Fruit fly (Drosophila melanogaster) whole organism, wandering third instar larva: ENCODE results near the gene CG43155.

ENCODE experiments used
- Abd-B ChIP-seq: fragments of >200 bp; optimal IDR thresholded peaks from 2 replicates; lab custom pipeline; 2017; ENCODE audit warnings: missing biosample characterization, missing genetic modification characterization
- CG32264 ChIP-seq: fragments of 200-800 bp; sonication (Bioruptor generic); optimal IDR thresholded peaks from 2 replicates; lab custom pipeline; 2016; ENCODE audit warnings: missing biosample characterization, missing genetic modification characterization
- CG9705 ChIP-seq: fragments of 200-800 bp; sonication (Bioruptor generic); optimal IDR thresholded peaks from 2 replicates; lab custom pipeline; 2018; ENCODE audit warnings: missing biosample characterization, mild to moderate bottlenecking, missing genetic modification characterization
- CrebA ChIP-seq: fragments of 200-800 bp; sonication (Bioruptor generic); optimal IDR thresholded peaks from 2 replicates; lab custom pipeline; 2016; ENCODE audit warnings: missing biosample characterization, mild to moderate bottlenecking, missing genetic modification characterization, borderline replicate concordance
- Dif ChIP-seq: fragments of 200-275, 200-300 bp; sonication (Bioruptor generic); optimal IDR thresholded peaks from 2 replicates; lab custom pipeline; 2018; ENCODE audit warnings: missing biosample characterization, missing genetic modification characterization; ENCODE audit not compliant: partially characterized antibody
- Hnf4 ChIP-seq: fragments of 200-800 bp; sonication (Bioruptor generic); optimal IDR thresholded peaks from 2 replicates; lab custom pipeline; 2016; ENCODE audit warnings: missing biosample characterization, mild to moderate bottlenecking, missing genetic modification characterization
- Hr78 ChIP-seq: fragments of >200 bp; optimal IDR thresholded peaks from 2 replicates; lab custom pipeline; 2017; ENCODE audit warnings: missing biosample characterization, missing genetic modification characterization
- Hr83 ChIP-seq: fragments of 200-300 bp; sonication (Bioruptor generic); optimal IDR thresholded peaks from 2 replicates; lab custom pipeline; 2016; ENCODE audit warnings: missing biosample characterization, mild to moderate bottlenecking, missing genetic modification characterization, moderate library complexity; ENCODE audit not compliant: poor library complexity, severe bottlenecking
- Jra ChIP-seq: sonication (Bioruptor generic); optimal IDR thresholded peaks from 2 replicates; lab custom pipeline; 2016; ENCODE audit warnings: missing biosample characterization, missing genetic modification characterization
- Mio ChIP-seq: sonication (Bioruptor generic); optimal IDR thresholded peaks from 2 replicates; lab custom pipeline; 2016; ENCODE audit warnings: missing biosample characterization, missing genetic modification characterization
- Myc ChIP-seq: fragments of >200 bp; optimal IDR thresholded peaks from 2 replicates; lab custom pipeline; 2017
- N ChIP-seq: fragments of >200 bp; optimal IDR thresholded peaks from 2 replicates; lab custom pipeline; 2018; ENCODE audit warnings: missing biosample characterization, missing external identifiers, missing genetic modification characterization
- OdsH ChIP-seq: fragments of 200-800 bp; sonication (Bioruptor generic); optimal IDR thresholded peaks from 2 replicates; lab custom pipeline; 2016; ENCODE audit warnings: missing biosample characterization, mild to moderate bottlenecking, missing genetic modification characterization
- Rel ChIP-seq, 2 experiments: fragments of 200-800 bp; sonication (Bioruptor generic) in 1 of 2; optimal IDR thresholded peaks; 2 replicates in 1 of 2; 3 replicates in 1 of 2; lab custom pipeline; 2016 to 2019; ENCODE audit warnings: mild to moderate bottlenecking in 2 of 2, missing biosample characterization in 2 of 2, missing genetic modification characterization in 2 of 2, moderate library complexity in 1 of 2
- Sp1 ChIP-seq: fragments of 200-800 bp; sonication (Bioruptor generic); optimal IDR thresholded peaks from 3 replicates; lab custom pipeline; 2019; ENCODE audit warnings: missing biosample characterization, mild to moderate bottlenecking, missing genetic modification characterization, moderate library complexity
- br ChIP-seq: fragments of 200-800 bp; sonication (Bioruptor generic); optimal IDR thresholded peaks from 2 replicates; lab custom pipeline; 2016; ENCODE audit warnings: missing biosample characterization, missing genetic modification characterization
- brk ChIP-seq: fragments of 200-800 bp; sonication (Bioruptor generic); optimal IDR thresholded peaks from 2 replicates; lab custom pipeline; 2016; ENCODE audit warnings: missing biosample characterization, mild to moderate bottlenecking, missing genetic modification characterization
- dl ChIP-seq, 2 experiments: fragments of 175-275, 200-275 bp in 1 of 2; fragments of 200-275 bp in 1 of 2; sonication (Bioruptor generic); optimal IDR thresholded peaks; lab custom pipeline; 2018; ENCODE audit warnings: mild to moderate bottlenecking in 2 of 2, missing biosample characterization in 2 of 2, missing genetic modification characterization in 2 of 2, moderate library complexity in 2 of 2; ENCODE audit not compliant: partially characterized antibody in 2 of 2, insufficient read depth in 1 of 2
- dmrt93B ChIP-seq: fragments of 200-800 bp; sonication (Bioruptor generic); optimal IDR thresholded peaks from 2 replicates; lab custom pipeline; 2018; ENCODE audit warnings: missing biosample characterization, mild to moderate bottlenecking, missing genetic modification characterization
- dsf ChIP-seq: sonication (Bioruptor generic); optimal IDR thresholded peaks from 2 replicates; lab custom pipeline; 2016; ENCODE audit warnings: missing biosample characterization, missing genetic modification characterization, borderline replicate concordance
- ey ChIP-seq: fragments of 200-800 bp; sonication (Bioruptor generic); optimal IDR thresholded peaks from 2 replicates; lab custom pipeline; 2016; ENCODE audit warnings: missing biosample characterization, missing genetic modification characterization
- foxo ChIP-seq, 2 experiments: fragments of 200-800 bp; sonication (Bioruptor generic); optimal IDR thresholded peaks; 2 replicates in 1 of 2; 3 replicates in 1 of 2; lab custom pipeline; 2016 to 2017; ENCODE audit warnings: missing biosample characterization in 2 of 2, missing genetic modification characterization in 2 of 2
- fru ChIP-seq: fragments of 200-800 bp; sonication (Bioruptor generic); optimal IDR thresholded peaks from 3 replicates; lab custom pipeline; 2016; ENCODE audit warnings: missing biosample characterization, mild to moderate bottlenecking, missing genetic modification characterization
- h ChIP-seq: fragments of 200-800 bp; sonication (Bioruptor generic); optimal IDR thresholded peaks from 3 replicates; lab custom pipeline; 2016; ENCODE audit warnings: missing biosample characterization, mild to moderate bottlenecking, missing genetic modification characterization
- jim ChIP-seq: fragments of 175-275, 200-325 bp; sonication (Bioruptor generic); optimal IDR thresholded peaks from 2 replicates; lab custom pipeline; 2016; ENCODE audit warnings: missing biosample characterization, mild to moderate bottlenecking, missing genetic modification characterization
- pan ChIP-seq: fragments of >200 bp; optimal IDR thresholded peaks from 2 replicates; lab custom pipeline; 2017
- rgr ChIP-seq: fragments of 200-800 bp; sonication (Bioruptor generic); optimal IDR thresholded peaks from 3 replicates; lab custom pipeline; 2016; ENCODE audit warnings: missing biosample characterization, mild to moderate bottlenecking, missing genetic modification characterization
- sage ChIP-seq: fragments of 200-800 bp; sonication (Bioruptor generic); optimal IDR thresholded peaks from 2 replicates; lab custom pipeline; 2016; ENCODE audit warnings: missing biosample characterization, mild to moderate bottlenecking, missing genetic modification characterization
- sv ChIP-seq: fragments of 200-800 bp; sonication (Bioruptor generic); optimal IDR thresholded peaks from 3 replicates; lab custom pipeline; 2016; ENCODE audit warnings: missing biosample characterization, missing genetic modification characterization
- tai ChIP-seq: sonication (Bioruptor generic); optimal IDR thresholded peaks from 2 replicates; lab custom pipeline; 2016; ENCODE audit warnings: missing biosample characterization, missing genetic modification characterization
- woc ChIP-seq: sonication (Bioruptor generic); optimal IDR thresholded peaks from 2 replicates; lab custom pipeline; 2016; ENCODE audit warnings: missing biosample characterization, mild to moderate bottlenecking, missing genetic modification characterization

Gene CG43155

DNA sequence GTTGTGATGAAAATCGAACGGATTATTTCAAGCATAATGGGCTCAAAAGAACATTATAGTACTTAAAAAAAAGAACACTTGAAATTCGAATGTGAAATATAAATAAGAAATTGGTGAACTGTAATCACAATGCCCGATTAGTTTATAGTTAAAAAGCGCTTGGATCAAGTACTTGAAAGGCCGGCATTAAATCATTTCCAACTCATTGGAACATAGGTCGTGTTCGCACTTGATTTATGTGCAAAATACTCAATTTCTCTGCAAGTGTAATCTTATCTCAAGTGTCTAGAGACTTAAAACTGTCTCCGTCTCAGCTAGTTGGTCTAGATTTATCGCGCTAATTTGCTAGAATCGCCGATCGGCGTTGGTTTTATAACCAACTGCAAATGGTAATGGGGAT is 35.1 kb upstream of the CG43155 start:
- TF ChIP-seq CG32264 (GFP tag; lab: Kevin White, UChicago), result no peak
- no peak for TF ChIP-seq Sp1
- no peak for TF ChIP-seq br (GFP tag; lab: Kevin White, UChicago)
- no peak for TF ChIP-seq foxo (GFP tag; optimal IDR thresholded peaks at IDR 0.05; lab: Kevin White, UChicago)
- TF ChIP-seq brk, result no peak
- TF ChIP-seq dl (GFP tag; optimal IDR thresholded peaks at IDR 0.05; lab: Kevin White, UChicago; ENCODE audit: insufficient read depth in 1 of 2, partially characterized antibody in 2 of 2), result no peak
- TF ChIP-seq Hnf4 (GFP tag; lab: Kevin White, UChicago), result no peak
- TF ChIP-seq Hr83 (GFP tag; lab: Kevin White, UChicago), result no peak
- TF ChIP-seq h (GFP tag; lab: Kevin White, UChicago), result no peak
- TF ChIP-seq rgr (GFP tag; lab: Kevin White, UChicago), result no peak
- no peak for TF ChIP-seq CG9705
- TF ChIP-seq sv (GFP tag; lab: Kevin White, UChicago), result no peak

DNA sequence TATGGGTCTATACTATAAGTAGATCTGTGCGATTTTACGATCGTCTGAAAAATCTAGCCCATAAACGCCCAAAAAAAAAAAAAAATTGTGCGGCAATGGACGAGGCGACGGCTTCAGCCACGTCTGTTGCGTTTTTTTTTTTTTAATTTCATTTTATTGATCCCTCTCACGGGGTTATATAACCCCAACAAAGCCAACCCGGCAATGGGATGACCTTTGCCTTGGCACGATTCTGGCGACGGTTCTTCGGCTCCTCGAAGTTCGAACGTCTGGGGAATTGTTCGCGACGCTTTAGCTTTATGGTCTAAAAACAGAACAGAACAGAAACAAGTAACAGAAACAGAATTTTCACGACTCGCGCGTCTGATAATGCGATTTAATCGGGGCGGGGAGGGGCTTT is 34.2 kb upstream of the CG43155 start:
- TF ChIP-seq h (GFP tag; lab: Kevin White, UChicago) (peak; percentile 0), Myc (lab: Kevin White, UChicago) (no peak)

DNA sequence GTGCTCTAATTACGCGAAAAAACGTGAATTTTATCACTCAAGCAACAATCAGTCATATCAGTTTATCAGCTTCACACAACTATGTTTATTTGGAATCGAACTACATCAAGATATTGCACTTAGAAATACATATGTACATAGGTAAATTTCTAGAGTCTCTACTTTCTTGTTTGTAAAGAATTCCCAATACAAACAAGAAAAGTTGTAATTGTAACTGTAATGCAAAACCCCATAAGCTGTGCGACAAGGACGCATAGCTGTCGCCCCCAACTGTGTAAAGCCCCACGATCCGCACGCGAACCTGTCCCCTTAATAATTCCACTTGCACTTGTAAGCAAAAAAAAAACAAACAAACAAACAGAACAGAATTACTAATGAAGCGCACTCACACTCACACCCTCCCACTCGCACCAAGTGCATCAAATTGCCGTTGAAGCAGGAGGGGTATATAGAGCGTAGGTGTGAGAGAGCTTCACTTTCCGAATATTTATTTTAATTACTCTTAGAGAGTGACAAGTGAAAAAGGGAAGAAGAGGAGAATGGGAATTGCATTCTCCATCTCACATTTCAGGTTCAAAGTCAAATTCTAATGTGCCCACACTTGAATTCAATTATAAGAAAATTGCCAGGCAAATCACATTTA is 33.5 kb upstream of the CG43155 start:
- no peak for TF ChIP-seq ey (GFP tag; lab: Kevin White, UChicago)
- TF ChIP-seq Hr78 (GFP tag; lab: Kevin White, UChicago), result no peak
- no peak for TF ChIP-seq CrebA (GFP tag; lab: Kevin White, UChicago)
- no peak for TF ChIP-seq CG32264 (GFP tag; lab: Kevin White, UChicago)
- no peak for TF ChIP-seq Hnf4 (GFP tag; lab: Kevin White, UChicago)
- TF ChIP-seq fru (GFP tag; lab: Kevin White, UChicago), result no peak
- no peak for TF ChIP-seq dl (GFP tag; optimal IDR thresholded peaks at IDR 0.05; lab: Kevin White, UChicago; ENCODE audit: insufficient read depth in 1 of 2, partially characterized antibody in 2 of 2)
- TF ChIP-seq Dif (GFP tag; lab: Kevin White, UChicago), result no peak
- no peak for TF ChIP-seq CG9705
- TF ChIP-seq N (GFP tag; lab: Kevin White, UChicago), result no peak
- no peak for TF ChIP-seq woc (GFP tag; lab: Kevin White, UChicago)
- no peak for TF ChIP-seq dsf
- no peak for TF ChIP-seq Mio (GFP tag; lab: Kevin White, UChicago)
- TF ChIP-seq pan, result no peak
- no peak for TF ChIP-seq Rel (GFP tag; optimal IDR thresholded peaks at IDR 0.05; lab: Kevin White, UChicago)
- TF ChIP-seq Rel (tag; optimal IDR thresholded peaks at IDR 0.05; lab: Kevin White, UChicago), result peak; percentile 45
- no peak for TF ChIP-seq brk
- peak; percentile 4 for TF ChIP-seq jim (GFP tag; lab: Kevin White, UChicago)

- TF ChIP-seq foxo (GFP tag; optimal IDR thresholded peaks at IDR 0.05; lab: Kevin White, UChicago) (peak in 1 of 2 experiments; percentile 25), Mio (GFP tag; lab: Kevin White, UChicago) (no peak), Sp1 (peak; percentile 42), Rel (GFP tag; optimal IDR thresholded peaks at IDR 0.05; lab: Kevin White, UChicago) (no peak), Rel (tag; optimal IDR thresholded peaks at IDR 0.05; lab: Kevin White, UChicago) (peak; percentile 56), br (GFP tag; lab: Kevin White, UChicago) (peak; percentile 25), sage (GFP tag; lab: Kevin White, UChicago) (no peak), h (GFP tag; lab: Kevin White, UChicago) (peak; percentile 59), dmrt93B (no peak), rgr (GFP tag; lab: Kevin White, UChicago) (peak; percentile 28), woc (GFP tag; lab: Kevin White, UChicago) (no peak), fru (GFP tag; lab: Kevin White, UChicago) (peak; percentile 58), pan (no peak), OdsH (peak; percentile 22), sv (GFP tag; lab: Kevin White, UChicago) (no peak), Abd-B (no peak), Hr83 (GFP tag; lab: Kevin White, UChicago) (peak; percentile 19)
These were observed 32.3 kb upstream of the CG43155 start for dm6 chrX:11427282-11427689.

- TF ChIP-seq Jra, result no peak
- TF ChIP-seq jim (GFP tag; lab: Kevin White, UChicago), result no peak
- no peak for TF ChIP-seq sage (GFP tag; lab: Kevin White, UChicago)
- no peak for TF ChIP-seq Myc (lab: Kevin White, UChicago)
- TF ChIP-seq h (GFP tag; lab: Kevin White, UChicago), result peak; percentile 36
- TF ChIP-seq ey (GFP tag; lab: Kevin White, UChicago), result no peak
- peak; percentile 13 for TF ChIP-seq tai
- no peak for TF ChIP-seq Sp1
- no peak for TF ChIP-seq CrebA (GFP tag; lab: Kevin White, UChicago)
- TF ChIP-seq pan, result no peak
These were observed 28.6 kb upstream of the CG43155 start for dm6 chrX:11430940-11431339.
